Fruit fly (Drosophila melanogaster) Kc167 (cell line): ENCODE results near the gene Spn28Db.

ENCODE experiments used
- Sin3A ChIP-seq: fragments of >200 bp; optimal IDR thresholded peaks from 2 replicates; lab custom pipeline; 2018; ENCODE audit warnings: missing external identifiers
- h ChIP-seq: fragments of >200 bp; optimal IDR thresholded peaks from 3 replicates; lab custom pipeline; 2018; ENCODE audit warnings: missing external identifiers

- TF ChIP-seq Sin3A (no peak), h (no peak)
Observed at dm6 chr2L:7851609-7852008, 38.9 kb downstream of the Spn28Db start.
